Worm (Caenorhabditis elegans) whole organism, L3 larva: ENCODE measurements around the gene mig-14.

Experiments
- ZK546.5 ChIP-seq: sonication (generic microtip); optimal IDR thresholded peaks from 2 replicates; lab custom pipeline; 2017; ENCODE audit warnings: missing biosample characterization, missing genetic modification characterization
- aly-2 ChIP-seq: fragments of 150-350 bp; optimal IDR thresholded peaks from 2 replicates; lab custom pipeline; 2014; ENCODE audit warnings: missing biosample characterization, missing genetic modification characterization
- elt-3 ChIP-seq, 3 experiments: fragments of 150-350 bp in 1 of 3; sonication (generic microtip) in 2 of 3; optimal IDR thresholded peaks; 2 replicates in 2 of 3; 4 replicates in 1 of 3; lab custom pipeline; 2014 to 2017; ENCODE audit warnings: missing biosample characterization in 3 of 3, missing genetic modification characterization in 3 of 3
- nhr-25 ChIP-seq: sonication (generic microtip); optimal IDR thresholded peaks from 2 replicates; lab custom pipeline; 2017; ENCODE audit warnings: missing biosample characterization, missing genetic modification characterization
- nhr-28 ChIP-seq: fragments of 150-350 bp; optimal IDR thresholded peaks from 2 replicates; lab custom pipeline; 2014; ENCODE audit warnings: missing biosample characterization, missing genetic modification characterization
- skn-1 ChIP-seq: fragments of 150-350 bp; optimal IDR thresholded peaks from 2 replicates; lab custom pipeline; 2014; ENCODE audit warnings: missing biosample characterization, missing genetic modification characterization
- snpc-4 ChIP-seq: fragments of 150-350 bp; optimal IDR thresholded peaks from 2 replicates; lab custom pipeline; 2014; ENCODE audit warnings: missing biosample characterization, missing genetic modification characterization
- tbx-2 ChIP-seq: sonication (generic microtip); optimal IDR thresholded peaks from 2 replicates; lab custom pipeline; 2016; ENCODE audit warnings: mild to moderate bottlenecking, missing genetic modification characterization, missing compliant biosample characterization

DNA sequence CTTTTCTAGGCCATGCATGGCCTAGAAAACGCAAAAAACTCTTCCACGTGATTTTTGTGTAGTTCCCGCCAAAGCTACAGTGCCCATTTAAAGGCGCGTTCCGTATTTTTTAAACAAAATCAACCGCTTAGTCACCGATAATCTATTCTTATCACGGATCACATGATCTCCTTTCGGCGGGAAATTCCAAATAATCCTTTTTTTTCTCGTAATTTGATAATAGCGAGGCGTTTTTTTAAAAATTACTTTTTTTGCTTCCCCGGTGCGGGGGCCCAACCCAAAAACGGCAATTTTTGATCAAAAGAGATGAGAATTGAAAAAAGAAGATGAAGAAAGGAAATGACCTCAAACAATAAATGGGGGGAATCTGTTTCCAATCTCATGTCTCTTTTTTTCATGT lies 9.5 kb downstream of the mig-14 start:
- TF ChIP-seq nhr-25 (tag; lab: Kevin White, UChicago), result no peak
- TF ChIP-seq snpc-4 (tag; lab: Kevin White, UChicago), result no peak
- TF ChIP-seq skn-1 (tag; lab: Kevin White, UChicago), result no peak
- no peak for TF ChIP-seq ZK546.5
- TF ChIP-seq aly-2 (tag; lab: Kevin White, UChicago), result no peak
- no peak for TF ChIP-seq nhr-28 (tag; lab: Kevin White, UChicago)
- TF ChIP-seq tbx-2, result no peak
- no peak for TF ChIP-seq elt-3 (tag; optimal IDR thresholded peaks at IDR 0.05; lab: Kevin White, UChicago)
